Fruit fly (Drosophila melanogaster) whole organism, embryonic: Measurements from ENCODE around the gene Gr9a.
A peak's percentile ranks its signal among the peaks of the same experiment; 100 is the strongest.

ENCODE experiments used
- Antp ChIP-seq: fragments of 200-800 bp; sonication (Bioruptor generic); optimal IDR thresholded peaks from 3 replicates; lab custom pipeline; 2016; ENCODE audit warnings: missing biosample characterization, missing genetic modification characterization
- BEAF-32 ChIP-seq: fragments of 200-800 bp; sonication (Bioruptor generic); optimal IDR thresholded peaks from 3 replicates; lab custom pipeline; 2017; ENCODE audit warnings: missing biosample characterization, missing genetic modification characterization, mild to moderate bottlenecking, moderate library complexity, missing genetic modification reagents
- CG1233 ChIP-seq: fragments of 200-800 bp; sonication (Bioruptor generic); optimal IDR thresholded peaks from 4 replicates; lab custom pipeline; 2018; ENCODE audit warnings: missing biosample characterization, mild to moderate bottlenecking, missing genetic modification characterization
- CG13287 ChIP-seq: fragments of 200-800 bp; sonication (Bioruptor generic); IDR thresholded peaks from 2 replicates; pipeline ENCODE4 v1.3.6; 2022; ENCODE audit warnings: missing biosample characterization, missing genetic modification characterization; ENCODE audit not compliant: partially characterized antibody
- CG14014 ChIP-seq: fragments of 200-800 bp; sonication (Bioruptor generic); IDR thresholded peaks from 2 replicates; pipeline ENCODE4 v1.3.6; 2022; ENCODE audit warnings: missing biosample characterization, missing genetic modification characterization
- CG14441 ChIP-seq: fragments of 200-800 bp; sonication (Bioruptor generic); IDR thresholded peaks from 2 replicates; pipeline ENCODE4 v1.3.6; 2022; ENCODE audit warnings: missing biosample characterization, missing genetic modification characterization
- CG1603 ChIP-seq: fragments of 200-800 bp; sonication (Bioruptor generic); optimal IDR thresholded peaks from 2 replicates; lab custom pipeline; 2019; ENCODE audit warnings: missing biosample characterization, mild to moderate bottlenecking, missing genetic modification characterization, moderate library complexity
- CG18011 ChIP-seq: fragments of 200-800 bp; sonication (Bioruptor generic); optimal IDR thresholded peaks from 2 replicates; lab custom pipeline; 2017; ENCODE audit warnings: missing biosample characterization, missing genetic modification characterization, mild to moderate bottlenecking, moderate library complexity, missing genotype
- CG3847 ChIP-seq: fragments of 200-800 bp; sonication (Bioruptor generic); IDR thresholded peaks from 2 replicates; pipeline ENCODE4 v1.3.6; 2022; ENCODE audit warnings: missing biosample characterization, missing genetic modification characterization
- CG43689 ChIP-seq: fragments of 200-800 bp; sonication (Bioruptor generic); IDR thresholded peaks from 2 replicates; pipeline ENCODE4 v1.3.6; 2022; ENCODE audit warnings: missing biosample characterization, missing genetic modification characterization
- CG4424 ChIP-seq: fragments of 200-800 bp; sonication (Bioruptor generic); optimal IDR thresholded peaks from 3 replicates; lab custom pipeline; 2016; ENCODE audit warnings: missing biosample characterization, missing genetic modification characterization
- CG4854 ChIP-seq: fragments of 200-800 bp; sonication (Bioruptor generic); optimal IDR thresholded peaks from 2 replicates; lab custom pipeline; 2016; ENCODE audit warnings: missing biosample characterization, missing genetic modification characterization, inconsistent platforms
- CG7987 ChIP-seq: fragments of 200-800 bp; sonication (Bioruptor generic); optimal IDR thresholded peaks from 2 replicates; lab custom pipeline; 2018; ENCODE audit warnings: missing biosample characterization, mild to moderate bottlenecking, missing genetic modification characterization, moderate library complexity
- CG8089 ChIP-seq: fragments of 200-800 bp; sonication (Bioruptor generic); optimal IDR thresholded peaks from 3 replicates; lab custom pipeline; 2016; ENCODE audit warnings: missing biosample characterization, missing genetic modification characterization
- CG8944 ChIP-seq: fragments of 200-800 bp; sonication (Bioruptor generic); optimal IDR thresholded peaks from 3 replicates; lab custom pipeline; 2016; ENCODE audit warnings: missing biosample characterization, missing genetic modification characterization
- CG9215 ChIP-seq: fragments of 200-800 bp; sonication (Bioruptor generic); IDR thresholded peaks from 2 replicates; pipeline ENCODE4 v1.3.6; 2022; ENCODE audit warnings: missing biosample characterization, missing genetic modification characterization
- CG9876 ChIP-seq: fragments of 200-800 bp; sonication (Bioruptor generic); optimal IDR thresholded peaks from 2 replicates; lab custom pipeline; 2016; ENCODE audit warnings: missing biosample characterization, missing genetic modification characterization
- CG9932 ChIP-seq: fragments of 200-800 bp; sonication (Bioruptor generic); IDR thresholded peaks from 2 replicates; pipeline ENCODE4 v1.3.6; 2022; ENCODE audit warnings: missing biosample characterization, missing genetic modification characterization
- Chrac-16 ChIP-seq: fragments of 200-800 bp; sonication (Bioruptor generic); optimal IDR thresholded peaks from 3 replicates; lab custom pipeline; 2016; ENCODE audit warnings: missing biosample characterization, missing genetic modification characterization
- E2f2 ChIP-seq: fragments of 200-800 bp; sonication (Bioruptor generic); IDR thresholded peaks from 2 replicates; pipeline ENCODE4 v1.3.6; 2022; ENCODE audit warnings: missing biosample characterization, missing genetic modification characterization
- Ets97D ChIP-seq: fragments of 200-800 bp; sonication (Bioruptor generic); optimal IDR thresholded peaks from 3 replicates; lab custom pipeline; 2016; ENCODE audit warnings: missing biosample characterization, missing genetic modification characterization
- Gug ChIP-seq: fragments of 200-800 bp; sonication (Bioruptor generic); IDR thresholded peaks from 4 replicates; pipeline ENCODE4 v1.3.6; 2022; ENCODE audit warnings: missing biosample characterization, missing genetic modification characterization
- HLH54F ChIP-seq: fragments of 200-800 bp; sonication (Bioruptor generic); optimal IDR thresholded peaks from 3 replicates; lab custom pipeline; 2016; ENCODE audit warnings: missing biosample characterization, missing genetic modification characterization
- Mrtf ChIP-seq: fragments of 200-800 bp; sonication (Bioruptor generic); IDR thresholded peaks from 3 replicates; pipeline ENCODE4 v1.3.6; 2022; ENCODE audit warnings: missing biosample characterization, missing genetic modification characterization
- Myb ChIP-seq: fragments of 200-800 bp; sonication (Bioruptor generic); optimal IDR thresholded peaks from 2 replicates; lab custom pipeline; 2016; ENCODE audit warnings: missing biosample characterization, missing genetic modification characterization
- Ravus ChIP-seq: fragments of 200-800 bp; sonication (Bioruptor generic); IDR thresholded peaks from 2 replicates; pipeline ENCODE4 v1.3.6; 2022; ENCODE audit warnings: missing biosample characterization, missing genetic modification characterization
- ase ChIP-seq: fragments of 200-800 bp; sonication (Bioruptor generic); IDR thresholded peaks from 3 replicates; pipeline ENCODE4 v1.3.6; 2022; ENCODE audit warnings: missing biosample characterization, missing genetic modification characterization
- az2 ChIP-seq: fragments of 200-800 bp; sonication (Bioruptor generic); optimal IDR thresholded peaks from 3 replicates; lab custom pipeline; 2016; ENCODE audit warnings: missing biosample characterization, missing genetic modification characterization
- chif ChIP-seq, 2 experiments: fragments of 200-800 bp; sonication (Bioruptor generic); optimal IDR thresholded peaks; 3 replicates each; lab custom pipeline; 2016; ENCODE audit warnings: missing biosample characterization in 2 of 2, missing genetic modification characterization in 2 of 2
- chinmo ChIP-seq: fragments of 200-800 bp; sonication (Bioruptor generic); IDR thresholded peaks from 4 replicates; pipeline ENCODE4 v1.3.6; 2022; ENCODE audit warnings: missing biosample characterization, missing genetic modification characterization; ENCODE audit not compliant: partially characterized antibody
- chm ChIP-seq: fragments of 200-800 bp; sonication (Bioruptor generic); IDR thresholded peaks from 2 replicates; pipeline ENCODE4 v1.3.6; 2022; ENCODE audit warnings: missing biosample characterization, missing genetic modification characterization
- dysf ChIP-seq: fragments of 200-800 bp; sonication (Bioruptor generic); IDR thresholded peaks from 3 replicates; pipeline ENCODE4 v1.3.6; 2022; ENCODE audit warnings: missing biosample characterization, missing genetic modification characterization
- esg ChIP-seq: fragments of 200-800 bp; sonication (Bioruptor generic); conservative IDR thresholded peaks from 2 replicates; pipeline ENCODE4 v1.3.6; 2022; ENCODE audit warnings: missing biosample characterization, missing genetic modification characterization
- fru ChIP-seq: fragments of >200 bp; optimal IDR thresholded peaks from 2 replicates; lab custom pipeline; 2017
- gsb ChIP-seq: fragments of 200-800 bp; sonication (Bioruptor generic); IDR thresholded peaks from 2 replicates; pipeline ENCODE4 v1.3.6; 2022; ENCODE audit warnings: missing biosample characterization, missing genetic modification characterization
- hb ChIP-seq: fragments of 200-800 bp; sonication (Bioruptor generic); IDR thresholded peaks from 3 replicates; pipeline ENCODE4 v1.3.6; 2022; ENCODE audit warnings: missing biosample characterization, missing genetic modification characterization; ENCODE audit not compliant: partially characterized antibody
- kah ChIP-seq: fragments of 200-800 bp; sonication (Bioruptor generic); optimal IDR thresholded peaks from 2 replicates; lab custom pipeline; 2018; ENCODE audit warnings: missing biosample characterization, mild to moderate bottlenecking, missing genetic modification characterization
- ken ChIP-seq: fragments of 200-800 bp; sonication (Bioruptor generic); IDR thresholded peaks from 3 replicates; pipeline ENCODE4 v1.3.6; 2022; ENCODE audit warnings: missing biosample characterization, missing genetic modification characterization
- nom ChIP-seq: fragments of 200-800 bp; sonication (Bioruptor generic); optimal IDR thresholded peaks from 2 replicates; lab custom pipeline; 2017; ENCODE audit warnings: missing biosample characterization, missing genetic modification characterization, mild to moderate bottlenecking, moderate library complexity, missing genetic modification reagents
- odd ChIP-seq: fragments of 200-800 bp; sonication (Bioruptor generic); optimal IDR thresholded peaks from 2 replicates; lab custom pipeline; 2017; ENCODE audit warnings: missing biosample characterization, mild to moderate bottlenecking, missing genetic modification characterization
- pb ChIP-seq: fragments of 200-800 bp; sonication (Bioruptor generic); optimal IDR thresholded peaks from 3 replicates; lab custom pipeline; 2016; ENCODE audit warnings: missing biosample characterization, missing genetic modification characterization
- pita ChIP-seq: fragments of 200-800 bp; sonication (Bioruptor generic); optimal IDR thresholded peaks from 2 replicates; lab custom pipeline; 2017; ENCODE audit warnings: missing biosample characterization, mild to moderate bottlenecking, missing genetic modification characterization
- pnt ChIP-seq: fragments of 200-800 bp; sonication (Bioruptor generic); optimal IDR thresholded peaks from 3 replicates; lab custom pipeline; 2016; ENCODE audit warnings: missing biosample characterization, missing genetic modification characterization
- row ChIP-seq: fragments of 200-800 bp; sonication (Bioruptor generic); IDR thresholded peaks from 3 replicates; pipeline ENCODE4 v1.3.6; 2022; ENCODE audit warnings: missing biosample characterization, missing genetic modification characterization
- shn ChIP-seq: fragments of 200-800 bp; sonication (Bioruptor generic); optimal IDR thresholded peaks from 3 replicates; lab custom pipeline; 2016; ENCODE audit warnings: missing biosample characterization, missing genetic modification characterization
- stwl ChIP-seq: fragments of 200-800 bp; sonication (Bioruptor generic); optimal IDR thresholded peaks from 3 replicates; lab custom pipeline; 2018; ENCODE audit warnings: missing biosample characterization, mild to moderate bottlenecking, missing genetic modification characterization, moderate library complexity
- tap ChIP-seq: fragments of 200-800 bp; optimal IDR thresholded peaks from 3 replicates; lab custom pipeline; 2019; ENCODE audit warnings: missing biosample characterization, mild to moderate bottlenecking, missing genetic modification characterization, moderate library complexity
- trem ChIP-seq: fragments of 200-800 bp; optimal IDR thresholded peaks from 3 replicates; lab custom pipeline; 2019; ENCODE audit warnings: missing biosample characterization, mild to moderate bottlenecking, missing genetic modification characterization, moderate library complexity
- twi ChIP-seq: fragments of 200-800 bp; optimal IDR thresholded peaks from 2 replicates; lab custom pipeline; 2019; ENCODE audit warnings: missing biosample characterization, mild to moderate bottlenecking, missing genetic modification characterization, moderate library complexity
- z ChIP-seq: fragments of 200-800 bp; sonication (Bioruptor generic); IDR thresholded peaks from 3 replicates; pipeline ENCODE4 v1.3.6; 2022; ENCODE audit warnings: missing biosample characterization, missing genetic modification characterization

The Gr9a gene

dm6 chrX:10086095-10086888, 24.9 kb downstream of the Gr9a start, which contains the start of the genes Naxe and RhoU (continued):
- no peak for TF ChIP-seq hb (GFP tag; lab: Robert Waterston, UW)
- TF ChIP-seq pnt (GFP tag; lab: Kevin White, UChicago) = peak; percentile 34
- TF ChIP-seq CG1233 (GFP tag; lab: Kevin White, UChicago) = no peak
- peak; percentile 33 for TF ChIP-seq Myb (GFP tag; lab: Kevin White, UChicago)
- TF ChIP-seq az2 (GFP tag; lab: Kevin White, UChicago) = peak; percentile 25
- TF ChIP-seq pita (GFP tag; lab: Kevin White, UChicago) = peak; percentile 74
- TF ChIP-seq ken (GFP tag; lab: Robert Waterston, UW) = no peak
- no peak for TF ChIP-seq CG4854 (GFP tag; lab: Kevin White, UChicago)
- no peak for TF ChIP-seq CG8944 (GFP tag; lab: Kevin White, UChicago)
- TF ChIP-seq CG9215 = peak; percentile 64
- no peak for TF ChIP-seq odd (GFP tag; lab: Kevin White, UChicago)
- peak; percentile 60; the same call in 1 of the 2 replicates for TF ChIP-seq CG3847 (GFP tag; lab: Robert Waterston, UW)
- no peak for TF ChIP-seq CG43689
- TF ChIP-seq dysf (GFP tag; lab: Robert Waterston, UW) = peak; percentile 33; the same call in 1 of the 3 replicates
- no peak for TF ChIP-seq CG18011 (GFP tag; lab: Kevin White, UChicago)
- peak; percentile 29 for TF ChIP-seq HLH54F (GFP tag; lab: Kevin White, UChicago)
- no peak for TF ChIP-seq CG14014 (GFP tag; lab: Robert Waterston, UW)
- peak; percentile 50 for TF ChIP-seq CG14441 (GFP tag; lab: Robert Waterston, UW)
- TF ChIP-seq Chrac-16 (GFP tag; lab: Kevin White, UChicago) = peak; percentile 1
- TF ChIP-seq nom (GFP tag; lab: Kevin White, UChicago) = peak; percentile 31
- TF ChIP-seq pb (GFP tag; lab: Kevin White, UChicago) = no peak
- TF ChIP-seq CG13287 = peak; percentile 34; the same call in 1 of the 2 replicates
- TF ChIP-seq Ravus (GFP tag; lab: Robert Waterston, UW) = no peak
- no peak for TF ChIP-seq CG9876 (GFP tag; lab: Kevin White, UChicago)
- 0 out of 2 replicates have a peak, but pooled peaks have one; percentile 18 for TF ChIP-seq esg (GFP tag; lab: Robert Waterston, UW)
- peak; percentile 8 for TF ChIP-seq CG4424 (GFP tag; lab: Kevin White, UChicago)
- TF ChIP-seq tap (tag; lab: Kevin White, UChicago) = no peak
- peak; percentile 79 for TF ChIP-seq row (GFP tag; lab: Robert Waterston, UW)
- TF ChIP-seq CG1603 (tag; lab: Kevin White, UChicago) = peak; percentile 64
- TF ChIP-seq stwl (tag; lab: Kevin White, UChicago) = peak; percentile 32
- peak; percentile 31; the same call in 1 of the 2 replicates for TF ChIP-seq E2f2 (GFP tag; lab: Robert Waterston, UW)
- peak; percentile 8 for TF ChIP-seq shn (GFP tag; lab: Kevin White, UChicago)
- no peak for TF ChIP-seq z (GFP tag; lab: Robert Waterston, UW)
- peak; percentile 58 for TF ChIP-seq BEAF-32
- TF ChIP-seq chif (GFP tag; optimal IDR thresholded peaks at IDR 0.05; lab: Kevin White, UChicago) = peak in 1 of 2 experiments; percentile 30
- no peak for TF ChIP-seq gsb (GFP tag; lab: Robert Waterston, UW)
- no peak for TF ChIP-seq fru (lab: Kevin White, UChicago)
- no peak for TF ChIP-seq CG7987 (GFP tag; lab: Kevin White, UChicago)
- TF ChIP-seq Ets97D (GFP tag; lab: Kevin White, UChicago) = peak; percentile 51
- TF ChIP-seq CG8089 = no peak
- peak; percentile 76 for TF ChIP-seq chm (GFP tag; lab: Robert Waterston, UW)
- peak; percentile 59; the same call in 3 of the 4 replicates for TF ChIP-seq Gug (GFP tag; lab: Robert Waterston, UW)
- 0 out of 4 replicates have a peak, but pooled peaks have one; percentile 42 for TF ChIP-seq chinmo (GFP tag; lab: Robert Waterston, UW)
- TF ChIP-seq twi (tag; lab: Kevin White, UChicago) = no peak
- TF ChIP-seq CG9932 (GFP tag; lab: Robert Waterston, UW) = peak; percentile 65
- TF ChIP-seq ase (GFP tag; lab: Robert Waterston, UW) = 0 out of 3 replicates have a peak, but pooled peaks have one; percentile 17
- peak; percentile 52 for TF ChIP-seq kah (GFP tag; lab: Kevin White, UChicago)
- TF ChIP-seq Mrtf (GFP tag; lab: Robert Waterston, UW) = peak; percentile 41; the same call in 1 of the 3 replicates
- peak; percentile 48 for TF ChIP-seq Antp (GFP tag; lab: Kevin White, UChicago)
- peak; percentile 60 for TF ChIP-seq trem (tag; lab: Kevin White, UChicago)
